Worm (Caenorhabditis elegans) whole organism, young adult: ENCODE data around the gene srbc-41.
A peak's percentile ranks its signal among the peaks of the same experiment; 100 is the strongest.

Experiments used
- D2030.7 ChIP-seq: fragments of 200-800 bp; sonication (Bioruptor generic); IDR thresholded peaks from 2 replicates; pipeline ENCODE4 v1.3.6; 2022; ENCODE audit warnings: missing genetic modification reagents, missing genetic modification characterization, missing compliant biosample characterization
- F10E7.11 ChIP-seq: sonication (generic microtip); optimal IDR thresholded peaks from 2 replicates; lab custom pipeline; 2017; ENCODE audit warnings: mild to moderate bottlenecking, missing genetic modification characterization, moderate library complexity, missing compliant biosample characterization
- F57A8.1 ChIP-seq: fragments of 200-800 bp; sonication (Bioruptor generic); optimal IDR thresholded peaks from 2 replicates; lab custom pipeline; 2018; ENCODE audit warnings: mild to moderate bottlenecking, missing genetic modification characterization, moderate library complexity, missing compliant biosample characterization
- F57C9.4 ChIP-seq: sonication (generic microtip); optimal IDR thresholded peaks from 2 replicates; lab custom pipeline; 2017; ENCODE audit warnings: mild to moderate bottlenecking, missing genetic modification characterization, missing compliant biosample characterization
- T26A5.8 ChIP-seq: sonication (generic microtip); optimal IDR thresholded peaks from 2 replicates; lab custom pipeline; 2016; ENCODE audit warnings: missing genetic modification characterization, missing compliant biosample characterization
- Y53G8AR.9 ChIP-seq: fragments of 200-800 bp; sonication (Bioruptor generic); conservative IDR thresholded peaks from 2 replicates; pipeline ENCODE4 v1.3.6; 2022; ENCODE audit warnings: missing genetic modification reagents, missing genetic modification characterization, missing compliant biosample characterization
- Y95B8A.8 ChIP-seq: fragments of 200-800 bp; sonication (Bioruptor generic); IDR thresholded peaks from 2 replicates; pipeline ENCODE4 v1.3.6; 2022; ENCODE audit warnings: missing genetic modification reagents, missing genetic modification characterization, missing compliant biosample characterization
- atf-7 ChIP-seq: sonication (generic microtip); optimal IDR thresholded peaks from 2 replicates; lab custom pipeline; 2017; ENCODE audit warnings: mild to moderate bottlenecking, missing genetic modification characterization, missing compliant biosample characterization
- attf-3 ChIP-seq: fragments of 200-800 bp; sonication (Bioruptor generic); conservative IDR thresholded peaks from 2 replicates; pipeline ENCODE4 v1.3.6; 2022; ENCODE audit warnings: missing genetic modification reagents, missing genetic modification characterization, missing compliant biosample characterization
- ceh-100 ChIP-seq: fragments of 200-800 bp; sonication (Bioruptor generic); IDR thresholded peaks from 2 replicates; pipeline ENCODE4 v1.3.6; 2022; ENCODE audit warnings: missing genetic modification reagents, missing genetic modification characterization, missing compliant biosample characterization
- ceh-40 ChIP-seq: fragments of 200-800 bp; sonication (Bioruptor generic); IDR thresholded peaks from 2 replicates; pipeline ENCODE4 v1.3.6; 2022; ENCODE audit warnings: missing genetic modification characterization, missing compliant biosample characterization
- ceh-91 ChIP-seq: fragments of 200-800 bp; sonication (Bioruptor generic); IDR thresholded peaks from 2 replicates; pipeline ENCODE4 v1.3.6; 2022; ENCODE audit warnings: missing genetic modification reagents, missing genetic modification characterization, missing compliant biosample characterization
- die-1 ChIP-seq: sonication (generic microtip); optimal IDR thresholded peaks from 2 replicates; lab custom pipeline; 2016; ENCODE audit warnings: missing genotype, mild to moderate bottlenecking, missing genetic modification characterization, missing compliant biosample characterization
- egl-18 ChIP-seq: fragments of 200-800 bp; sonication (Bioruptor generic); IDR thresholded peaks from 2 replicates; pipeline ENCODE4 v1.3.6; 2022; ENCODE audit warnings: missing genetic modification reagents, missing genetic modification characterization, missing compliant biosample characterization
- ets-4 ChIP-seq: fragments of 200-800 bp; sonication (Bioruptor generic); optimal IDR thresholded peaks from 2 replicates; lab custom pipeline; 2018; ENCODE audit warnings: mild to moderate bottlenecking, missing genetic modification characterization, missing compliant biosample characterization
- fkh-3 ChIP-seq: sonication (generic microtip); optimal IDR thresholded peaks from 2 replicates; lab custom pipeline; 2016; ENCODE audit warnings: mild to moderate bottlenecking, missing genetic modification characterization, missing compliant biosample characterization
- gei-17 ChIP-seq: fragments of 200-800 bp; sonication (Bioruptor generic); optimal IDR thresholded peaks from 2 replicates; lab custom pipeline; 2018; ENCODE audit warnings: mild to moderate bottlenecking, missing genetic modification characterization, missing compliant biosample characterization
- hlh-26 ChIP-seq: fragments of 200-800 bp; sonication (Bioruptor generic); conservative IDR thresholded peaks from 2 replicates; pipeline ENCODE4 v1.3.6; 2022; ENCODE audit warnings: missing genetic modification reagents, missing genetic modification characterization, missing compliant biosample characterization
- hmg-1.2 ChIP-seq: fragments of 200-800 bp; sonication (Bioruptor generic); IDR thresholded peaks from 2 replicates; pipeline ENCODE4 v1.3.6; 2022; ENCODE audit warnings: missing genetic modification reagents, missing genetic modification characterization, missing compliant biosample characterization
- hsf-1 ChIP-seq: fragments of 200-800 bp; sonication (Bioruptor generic); IDR thresholded peaks from 2 replicates; pipeline ENCODE4 v1.3.6; 2022; ENCODE audit warnings: missing genetic modification reagents, missing genetic modification characterization, missing compliant biosample characterization
- let-526 ChIP-seq: fragments of 200-800 bp; sonication (Bioruptor generic); IDR thresholded peaks from 2 replicates; pipeline ENCODE4 v1.3.6; 2022; ENCODE audit warnings: missing genetic modification reagents, missing genetic modification characterization, missing compliant biosample characterization
- lin-26 ChIP-seq: fragments of 200-800 bp; sonication (Bioruptor generic); IDR thresholded peaks from 2 replicates; pipeline ENCODE4 v1.3.6; 2022; ENCODE audit warnings: missing genetic modification reagents, missing genetic modification characterization, missing compliant biosample characterization
- lsl-1 ChIP-seq: fragments of 200-800 bp; sonication (Bioruptor generic); optimal IDR thresholded peaks from 2 replicates; lab custom pipeline; 2018; ENCODE audit warnings: mild to moderate bottlenecking, missing genetic modification characterization, moderate library complexity, missing compliant biosample characterization
- madf-3 ChIP-seq: fragments of 200-800 bp; sonication (Bioruptor generic); IDR thresholded peaks from 2 replicates; pipeline ENCODE4 v1.3.6; 2022; ENCODE audit warnings: missing genetic modification reagents, missing genetic modification characterization, missing compliant biosample characterization
- mel-28 ChIP-seq: sonication (generic microtip); optimal IDR thresholded peaks from 2 replicates; lab custom pipeline; 2016; ENCODE audit warnings: borderline replicate concordance, mild to moderate bottlenecking, missing genetic modification characterization, missing compliant biosample characterization
- nfya-1 ChIP-seq: sonication (generic microtip); optimal IDR thresholded peaks from 2 replicates; lab custom pipeline; 2017; ENCODE audit warnings: antibody characterized with exemption, missing compliant biosample characterization, missing genetic modification characterization, borderline replicate concordance; ENCODE audit not compliant: insufficient read depth
- nfya-2 ChIP-seq: fragments of 200-800 bp; sonication (Bioruptor generic); IDR thresholded peaks from 2 replicates; pipeline ENCODE4 v1.3.6; 2022; ENCODE audit warnings: missing genetic modification reagents, missing genetic modification characterization, missing compliant biosample characterization
- nfyb-1 ChIP-seq: fragments of 200-800 bp; sonication (Bioruptor generic); IDR thresholded peaks from 2 replicates; pipeline ENCODE4 v1.3.6; 2022; ENCODE audit warnings: missing genetic modification reagents, missing genetic modification characterization, missing compliant biosample characterization
- rec-8 ChIP-seq, 2 experiments: sonication (generic microtip); optimal IDR thresholded peaks; 2 replicates each; lab custom pipeline; 2016; ENCODE audit warnings: mild to moderate bottlenecking in 2 of 2, missing genetic modification characterization in 2 of 2, missing genetic modification reagents in 2 of 2, missing genotype in 2 of 2, missing biosample characterization in 1 of 2, missing compliant biosample characterization in 1 of 2, moderate library complexity in 1 of 2
- repo-1 ChIP-seq: sonication (generic microtip); optimal IDR thresholded peaks from 2 replicates; lab custom pipeline; 2017; ENCODE audit warnings: mild to moderate bottlenecking, missing genetic modification characterization, missing compliant biosample characterization
- somi-1 ChIP-seq: fragments of 200-800 bp; sonication (Bioruptor generic); optimal IDR thresholded peaks from 2 replicates; lab custom pipeline; 2018; ENCODE audit warnings: mild to moderate bottlenecking, missing genetic modification characterization, missing compliant biosample characterization
- tbp1 ChIP-seq: fragments of 200-800 bp; sonication (Bioruptor generic); optimal IDR thresholded peaks from 2 replicates; lab custom pipeline; 2018; ENCODE audit warnings: mild to moderate bottlenecking, missing genetic modification characterization, missing compliant biosample characterization
- zim-3 ChIP-seq: sonication (generic microtip); optimal IDR thresholded peaks from 2 replicates; lab custom pipeline; 2017; ENCODE audit warnings: mild to moderate bottlenecking, missing genetic modification characterization, moderate library complexity, missing compliant biosample characterization
- ztf-3 ChIP-seq: fragments of 200-800 bp; sonication (Bioruptor generic); optimal IDR thresholded peaks from 2 replicates; lab custom pipeline; 2018; ENCODE audit warnings: mild to moderate bottlenecking, missing genetic modification characterization, missing compliant biosample characterization

srbc-41 gene

ce11 chrV:1614726-1615125 lies at the start of gene srbc-41:
Gene srbc-41, minus strand, starts transcription at chrV:1614826.
- TF ChIP-seq repo-1 (tag; lab: Kevin White, UChicago): no peak
- TF ChIP-seq gei-17: no peak
- no peak for TF ChIP-seq Y95B8A.8 (GFP tag; lab: Robert Waterston, UW)
- TF ChIP-seq ceh-100 (GFP tag; lab: Robert Waterston, UW): no peak
- TF ChIP-seq hlh-26 (GFP tag; lab: Robert Waterston, UW): no peak
- TF ChIP-seq hmg-1.2: no peak
- TF ChIP-seq Y53G8AR.9: no peak
- TF ChIP-seq nfya-1 (tag; lab: Kevin White, UChicago): no peak
- no peak for TF ChIP-seq ceh-91
- no peak for TF ChIP-seq ceh-40 (GFP tag; lab: Robert Waterston, UW)
- TF ChIP-seq attf-3 (GFP tag; lab: Robert Waterston, UW): no peak
- TF ChIP-seq somi-1 (GFP tag; lab: Kevin White, UChicago): no peak

- TF ChIP-seq rec-8 (tag; optimal IDR thresholded peaks at IDR 0.05; lab: Kevin White, UChicago): no peak
- TF ChIP-seq hsf-1 (GFP tag; lab: Robert Waterston, UW): 0 out of 2 replicates have a peak, but pooled peaks have one; percentile 32
These were observed 47.6 kb upstream of the srbc-41 start, which contains the start of gene irld-40 for ce11 chrV:1662270-1662669. Gene irld-40, plus strand, starts transcription at chrV:1662570.

- TF ChIP-seq tbp1 (GFP tag; lab: Kevin White, UChicago): no peak
- no peak for TF ChIP-seq zim-3 (tag; lab: Kevin White, UChicago)
- no peak for TF ChIP-seq D2030.7 (GFP tag; lab: Robert Waterston, UW)
- no peak for TF ChIP-seq F57C9.4 (tag; lab: Kevin White, UChicago)
- no peak for TF ChIP-seq mel-28 (tag; lab: Kevin White, UChicago)
- TF ChIP-seq nfya-2: no peak
- no peak for TF ChIP-seq ztf-3 (GFP tag; lab: Kevin White, UChicago)
- no peak for TF ChIP-seq rec-8 (tag; optimal IDR thresholded peaks at IDR 0.05; lab: Kevin White, UChicago)
- TF ChIP-seq fkh-3 (tag; lab: Kevin White, UChicago): no peak
- no peak for TF ChIP-seq ets-4 (GFP tag; lab: Kevin White, UChicago)
- no peak for TF ChIP-seq atf-7 (tag; lab: Kevin White, UChicago)
- TF ChIP-seq lsl-1 (GFP tag; lab: Kevin White, UChicago): no peak
- TF ChIP-seq T26A5.8 (tag; lab: Kevin White, UChicago): no peak
These were observed 40.2 kb upstream of the srbc-41 start, which contains the start of gene irld-11 for ce11 chrV:1654845-1655244. Gene irld-11, plus strand, starts transcription at chrV:1655145.

- TF ChIP-seq let-526 (GFP tag; lab: Robert Waterston, UW) (no peak), repo-1 (tag; lab: Kevin White, UChicago) (no peak), madf-3 (no peak), egl-18 (no peak), lin-26 (no peak), nfyb-1 (GFP tag; lab: Robert Waterston, UW) (no peak), Y53G8AR.9 (no peak), nfya-2 (no peak), F57A8.1 (no peak), die-1 (no peak), F10E7.11 (tag; lab: Kevin White, UChicago) (no peak)
These were observed 36.4 kb upstream of the srbc-41 start, which contains the start of gene irld-44 for ce11 chrV:1651045-1651444. Gene irld-44, plus strand, starts transcription at chrV:1651345.
